Fruit fly (Drosophila melanogaster) whole organism, wandering third instar larva: Measurements from ENCODE around the gene CG43335.

Experiments used
- Hr78 ChIP-seq: fragments of >200 bp; optimal IDR thresholded peaks from 2 replicates; lab custom pipeline; 2017; ENCODE audit warnings: missing biosample characterization, missing genetic modification characterization
- Jra ChIP-seq: sonication (Bioruptor generic); optimal IDR thresholded peaks from 2 replicates; lab custom pipeline; 2016; ENCODE audit warnings: missing biosample characterization, missing genetic modification characterization
- Myc ChIP-seq: fragments of >200 bp; optimal IDR thresholded peaks from 2 replicates; lab custom pipeline; 2017
- Rel ChIP-seq, 2 experiments: fragments of 200-800 bp; sonication (Bioruptor generic) in 1 of 2; optimal IDR thresholded peaks; 2 replicates in 1 of 2; 3 replicates in 1 of 2; lab custom pipeline; 2016 to 2019; ENCODE audit warnings: mild to moderate bottlenecking in 2 of 2, missing biosample characterization in 2 of 2, missing genetic modification characterization in 2 of 2, moderate library complexity in 1 of 2
- Vsx2 ChIP-seq: fragments of 200-300, 225-300 bp; sonication (Bioruptor generic); optimal IDR thresholded peaks from 2 replicates; lab custom pipeline; 2018; ENCODE audit warnings: missing biosample characterization, missing genetic modification characterization; ENCODE audit not compliant: partially characterized antibody
- br ChIP-seq: fragments of 200-800 bp; sonication (Bioruptor generic); optimal IDR thresholded peaks from 2 replicates; lab custom pipeline; 2016; ENCODE audit warnings: missing biosample characterization, missing genetic modification characterization
- brk ChIP-seq: fragments of 200-800 bp; sonication (Bioruptor generic); optimal IDR thresholded peaks from 2 replicates; lab custom pipeline; 2016; ENCODE audit warnings: missing biosample characterization, mild to moderate bottlenecking, missing genetic modification characterization
- dl ChIP-seq, 2 experiments: fragments of 175-275, 200-275 bp in 1 of 2; fragments of 200-275 bp in 1 of 2; sonication (Bioruptor generic); optimal IDR thresholded peaks; lab custom pipeline; 2018; ENCODE audit warnings: mild to moderate bottlenecking in 2 of 2, missing biosample characterization in 2 of 2, missing genetic modification characterization in 2 of 2, moderate library complexity in 2 of 2; ENCODE audit not compliant: partially characterized antibody in 2 of 2, insufficient read depth in 1 of 2
- dsf ChIP-seq: sonication (Bioruptor generic); optimal IDR thresholded peaks from 2 replicates; lab custom pipeline; 2016; ENCODE audit warnings: missing biosample characterization, missing genetic modification characterization, borderline replicate concordance
- fru ChIP-seq: fragments of 200-800 bp; sonication (Bioruptor generic); optimal IDR thresholded peaks from 3 replicates; lab custom pipeline; 2016; ENCODE audit warnings: missing biosample characterization, mild to moderate bottlenecking, missing genetic modification characterization
- pan ChIP-seq: fragments of >200 bp; optimal IDR thresholded peaks from 2 replicates; lab custom pipeline; 2017
- psq ChIP-seq: fragments of 200-800 bp; sonication (Bioruptor generic); optimal IDR thresholded peaks from 3 replicates; lab custom pipeline; 2017; ENCODE audit warnings: missing biosample characterization, mild to moderate bottlenecking, missing genetic modification characterization, moderate library complexity
- rgr ChIP-seq: fragments of 200-800 bp; sonication (Bioruptor generic); optimal IDR thresholded peaks from 3 replicates; lab custom pipeline; 2016; ENCODE audit warnings: missing biosample characterization, mild to moderate bottlenecking, missing genetic modification characterization
- usp ChIP-seq: fragments of >200 bp; optimal IDR thresholded peaks from 2 replicates; lab custom pipeline; 2017; ENCODE audit warnings: missing biosample characterization, missing genetic modification characterization

DNA sequence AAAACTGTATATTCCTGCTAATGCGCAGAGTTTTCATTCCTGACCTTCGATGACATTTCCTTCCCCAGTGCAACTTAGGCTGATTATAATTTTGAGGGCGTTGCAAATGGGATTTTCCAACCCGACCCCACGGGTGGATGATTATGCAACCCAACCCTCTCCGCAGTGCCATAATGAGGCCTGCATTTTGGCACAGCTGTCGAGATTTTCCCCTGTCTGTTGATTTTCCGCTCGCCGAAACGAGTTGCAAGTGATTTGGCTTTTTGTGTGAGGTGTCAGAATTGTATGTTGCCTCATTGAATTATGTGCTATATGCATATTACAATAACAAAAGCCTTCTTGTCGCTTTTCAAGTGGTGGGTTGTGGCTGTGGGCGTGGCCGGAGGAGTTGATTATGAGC is 37.0 kb downstream of the CG43335 start:
- TF ChIP-seq usp (GFP tag; lab: Kevin White, UChicago) (no peak), dl (GFP tag; optimal IDR thresholded peaks at IDR 0.05; lab: Kevin White, UChicago; ENCODE audit: insufficient read depth in 1 of 2, partially characterized antibody in 2 of 2) (no peak), brk (no peak), Vsx2 (GFP tag; lab: Kevin White, UChicago) (no peak), Jra (no peak), psq (GFP tag; lab: Kevin White, UChicago) (no peak), Hr78 (GFP tag; lab: Kevin White, UChicago) (no peak), Rel (GFP tag; optimal IDR thresholded peaks at IDR 0.05; lab: Kevin White, UChicago) (no peak), Rel (tag; optimal IDR thresholded peaks at IDR 0.05; lab: Kevin White, UChicago) (no peak), rgr (GFP tag; lab: Kevin White, UChicago) (no peak), Myc (lab: Kevin White, UChicago) (no peak), pan (lab: Kevin White, UChicago) (no peak), br (no peak), dsf (GFP tag; lab: Kevin White, UChicago) (no peak), fru (GFP tag; lab: Kevin White, UChicago) (no peak)
